Worm (Caenorhabditis elegans): ENCODE measurements around the gene C01G5.25.
"Not testable (repeated sequence)": the region's sequence is repeated elsewhere in the genome, so short reads cannot be mapped to it uniquely, and the experiment has no call there.

DNA sequence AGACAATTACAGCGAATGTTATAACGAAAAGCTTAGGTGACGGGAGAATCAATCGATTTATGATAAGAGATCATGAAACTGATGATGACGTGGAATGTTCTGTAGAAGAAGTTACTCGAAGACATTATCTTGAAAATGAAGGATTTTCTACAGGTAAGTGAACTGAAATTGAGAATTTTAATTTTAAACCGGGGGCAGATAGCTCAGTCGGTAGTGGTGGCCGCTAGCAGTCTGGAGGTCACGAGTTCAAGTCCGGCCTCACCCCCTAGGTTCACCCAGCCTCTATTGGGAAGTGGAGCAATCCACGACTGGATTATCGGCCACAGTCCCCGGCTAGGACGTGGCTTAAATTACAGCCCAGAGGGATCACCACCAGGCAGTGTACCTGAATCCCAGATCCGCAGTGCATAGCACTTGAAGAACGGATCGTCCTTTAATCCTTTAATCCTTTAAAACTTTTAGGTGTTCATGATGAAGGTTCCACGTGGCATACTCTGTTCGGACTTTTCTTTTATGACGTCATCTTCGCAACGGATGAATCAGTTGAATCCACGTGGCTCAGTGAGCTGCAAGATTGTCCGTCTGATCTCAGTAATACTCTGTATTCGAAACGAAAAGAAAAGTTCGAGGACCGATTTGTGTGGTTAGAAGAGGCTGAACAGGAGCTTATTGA is 10.0 kb downstream of the C01G5.25 start:
- not testable (repeated sequence) for TF ChIP-seq flt-1 (GFP tag; IDR thresholded peaks at IDR 0.05); ets-7 (tag; optimal IDR thresholded peaks at IDR 0.05); ama-1 (optimal IDR thresholded peaks at IDR 0.05); ceh-13 (GFP tag; optimal IDR thresholded peaks at IDR 0.05); tbx-11 (GFP tag; IDR thresholded peaks at IDR 0.05); aly-1 (tag; optimal IDR thresholded peaks at IDR 0.05); pes-1 (GFP tag; IDR thresholded peaks at IDR 0.05); scrt-1 (GFP tag; IDR thresholded peaks at IDR 0.05); sea-1 (GFP tag; conservative IDR thresholded peaks at IDR 0.05)
- TF ChIP-seq ceh-36 (tag; optimal IDR thresholded peaks at IDR 0.05): peak; percentile 19
